Comparison of ENCODE assay signal across 1 fruit fly cellular context in the genomic region with DNA sequence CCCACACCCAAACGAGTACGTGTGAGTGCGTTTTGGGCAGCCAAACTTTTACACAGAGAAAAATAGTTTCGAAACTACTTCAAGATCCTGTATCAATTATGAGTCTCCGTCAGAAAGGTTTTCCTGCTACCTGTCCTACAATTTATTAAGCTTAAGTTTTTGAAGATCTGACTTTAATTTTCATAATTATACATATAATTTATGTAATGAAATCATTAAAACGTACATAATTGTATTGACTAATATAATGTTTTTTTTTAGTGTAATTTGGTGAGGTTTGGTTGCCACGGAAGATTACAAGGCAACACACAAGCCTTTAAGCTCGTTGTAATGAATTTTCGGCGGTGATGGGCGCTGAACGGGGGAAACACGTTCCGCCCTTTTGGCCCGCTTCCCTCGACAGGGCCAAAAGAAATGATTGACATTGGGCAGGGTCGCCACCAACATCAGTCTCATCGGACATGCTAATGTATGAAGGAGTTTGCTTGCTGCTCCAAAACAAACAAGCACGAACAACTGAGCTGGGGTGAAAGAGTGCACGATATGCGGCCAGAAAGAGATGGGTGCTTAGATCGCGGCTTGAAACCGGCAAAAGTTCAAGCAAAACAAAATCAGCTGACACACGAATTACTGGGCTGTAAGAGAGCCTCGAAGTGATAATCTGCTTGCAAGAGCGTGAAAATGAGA.
TF ChIP-seq lines count a peak whose summit lies in the region.

No protein-coding gene starts in this region.

TF ChIP-seq in whole organism, embryonic, 481 proteins besides CTCF, POLR2A, EP300 and RAD21 (continued from another document and continues in another):
- TF ChIP-seq peb (GFP tag; IDR thresholded peaks at IDR 0.05; lab: Robert Waterston, UW) = peak; percentile 37; the same call in 1 of the 2 replicates
- no peak for TF ChIP-seq zf30C (GFP tag; optimal IDR thresholded peaks at IDR 0.05; lab: Kevin White, UChicago)
- TF ChIP-seq B-H2 (GFP tag; optimal IDR thresholded peaks at IDR 0.05; lab: Kevin White, UChicago) = no peak
- no peak for TF ChIP-seq CG13287 (GFP tag; IDR thresholded peaks at IDR 0.05; lab: Robert Waterston, UW; ENCODE audit: partially characterized antibody)
- TF ChIP-seq corto (GFP tag; optimal IDR thresholded peaks at IDR 0.05; lab: Kevin White, UChicago) = no peak
- TF ChIP-seq Drgx (GFP tag; IDR thresholded peaks at IDR 0.05; lab: Robert Waterston, UW) = 0 out of 2 replicates have a peak, but pooled peaks have one; percentile 5
- peak; percentile 33 for TF ChIP-seq Usf (GFP tag; optimal IDR thresholded peaks at IDR 0.05; lab: Kevin White, UChicago)
- TF ChIP-seq CG10543 (GFP tag; optimal IDR thresholded peaks at IDR 0.05; lab: Kevin White, UChicago) = no peak
- TF ChIP-seq Hey (tag; optimal IDR thresholded peaks at IDR 0.05; lab: Kevin White, UChicago) = no peak
- peak; percentile 37; the same call in 1 of the 2 replicates for TF ChIP-seq slbo (GFP tag; IDR thresholded peaks at IDR 0.05; lab: Robert Waterston, UW)
- TF ChIP-seq Optix (GFP tag; IDR thresholded peaks at IDR 0.05; lab: Robert Waterston, UW) = peak; percentile 12; the same call in 1 of the 3 replicates
- no peak for TF ChIP-seq fu2 (GFP tag; optimal IDR thresholded peaks at IDR 0.05; lab: Kevin White, UChicago)
- no peak for TF ChIP-seq Lim3 (GFP tag; IDR thresholded peaks at IDR 0.05; lab: Robert Waterston, UW)
- peak; percentile 33 for TF ChIP-seq CG9817 (tag; optimal IDR thresholded peaks at IDR 0.05; lab: Kevin White, UChicago)
- peak; percentile 54 for TF ChIP-seq CG4707 (GFP tag; optimal IDR thresholded peaks at IDR 0.05; lab: Kevin White, UChicago)
- no peak for TF ChIP-seq CG15696 (tag; optimal IDR thresholded peaks at IDR 0.05; lab: Kevin White, UChicago)
- peak; percentile 63 for TF ChIP-seq Hr3 (GFP tag; optimal IDR thresholded peaks at IDR 0.05; lab: Kevin White, UChicago)
- peak; percentile 45 for TF ChIP-seq Abd-B (GFP tag; optimal IDR thresholded peaks at IDR 0.05; lab: Kevin White, UChicago)
- TF ChIP-seq schlank (tag; optimal IDR thresholded peaks at IDR 0.05; lab: Kevin White, UChicago) = no peak
- TF ChIP-seq CG4854 (GFP tag; optimal IDR thresholded peaks at IDR 0.05; lab: Kevin White, UChicago) = no peak
- TF ChIP-seq cas (GFP tag; IDR thresholded peaks at IDR 0.05; lab: Robert Waterston, UW) = no peak
- peak; percentile 72 for TF ChIP-seq jing (GFP tag; optimal IDR thresholded peaks at IDR 0.05; lab: Kevin White, UChicago)
- peak; percentile 74 for TF ChIP-seq CoRest (tag; optimal IDR thresholded peaks at IDR 0.05; lab: Kevin White, UChicago)
- peak; percentile 40 for TF ChIP-seq CG12942 (GFP tag; optimal IDR thresholded peaks at IDR 0.05; lab: Kevin White, UChicago)
- TF ChIP-seq tin (GFP tag; optimal IDR thresholded peaks at IDR 0.05; lab: Kevin White, UChicago) = peak; percentile 34
- TF ChIP-seq CG17802 (tag; optimal IDR thresholded peaks at IDR 0.05; lab: Kevin White, UChicago) = peak; percentile 38
- TF ChIP-seq bsh (GFP tag; optimal IDR thresholded peaks at IDR 0.05; lab: Kevin White, UChicago) = peak in 1 of 2 experiments; percentile 94
- peak; percentile 41; the same call in 1 of the 2 replicates for TF ChIP-seq ttk (GFP tag; IDR thresholded peaks at IDR 0.05; lab: Robert Waterston, UW)
- TF ChIP-seq ara (GFP tag; IDR thresholded peaks at IDR 0.05; lab: Robert Waterston, UW) = peak; percentile 67
- 0 out of 2 replicates have a peak, but pooled peaks have one; percentile 34 for TF ChIP-seq CG4360 (GFP tag; IDR thresholded peaks at IDR 0.05; lab: Robert Waterston, UW)
- TF ChIP-seq CG12769 (tag; optimal IDR thresholded peaks at IDR 0.05; lab: Kevin White, UChicago) = no peak
- TF ChIP-seq dm (GFP tag; optimal IDR thresholded peaks at IDR 0.05; lab: Kevin White, UChicago) = no peak
- TF ChIP-seq CG34224 (GFP tag; IDR thresholded peaks at IDR 0.05; lab: Robert Waterston, UW; ENCODE audit: partially characterized antibody) = no peak
- TF ChIP-seq Gsc (GFP tag; IDR thresholded peaks at IDR 0.05; lab: Robert Waterston, UW) = no peak
- peak; percentile 73 for TF ChIP-seq CG2875 (GFP tag; optimal IDR thresholded peaks at IDR 0.05; lab: Kevin White, UChicago)
- peak; percentile 38 for TF ChIP-seq CG10654 (GFP tag; optimal IDR thresholded peaks at IDR 0.05; lab: Kevin White, UChicago)
- TF ChIP-seq Oli (tag; optimal IDR thresholded peaks at IDR 0.05; lab: Kevin White, UChicago) = peak; percentile 84
- no peak for TF ChIP-seq sd (tag; optimal IDR thresholded peaks at IDR 0.05; lab: Kevin White, UChicago)
- peak; percentile 71 for TF ChIP-seq gcm (GFP tag; optimal IDR thresholded peaks at IDR 0.05; lab: Kevin White, UChicago)
- TF ChIP-seq cad (GFP tag; optimal IDR thresholded peaks at IDR 0.05; lab: Kevin White, UChicago) = no peak
- no peak for TF ChIP-seq tll (GFP tag; optimal IDR thresholded peaks at IDR 0.05; lab: Kevin White, UChicago)
- peak; percentile 88 for TF ChIP-seq Sox102F (GFP tag; optimal IDR thresholded peaks at IDR 0.05; lab: Kevin White, UChicago)
- TF ChIP-seq oc (tag; optimal IDR thresholded peaks at IDR 0.05; lab: Kevin White, UChicago) = peak; percentile 71
- TF ChIP-seq prd (optimal IDR thresholded peaks at IDR 0.05; lab: Kevin White, UChicago) = no peak
- peak; percentile 78; the same call in 2 of the 3 replicates for TF ChIP-seq prd (GFP tag; IDR thresholded peaks at IDR 0.05; lab: Robert Waterston, UW)
- TF ChIP-seq CG31388 (GFP tag; optimal IDR thresholded peaks at IDR 0.05; lab: Kevin White, UChicago) = no peak
- TF ChIP-seq Sry-β (GFP tag; optimal IDR thresholded peaks at IDR 0.05; lab: Kevin White, UChicago) = no peak
- no peak for TF ChIP-seq wek (GFP tag; optimal IDR thresholded peaks at IDR 0.05; lab: Kevin White, UChicago)
- no peak for TF ChIP-seq sug (tag; optimal IDR thresholded peaks at IDR 0.05; lab: Kevin White, UChicago)
- no peak for TF ChIP-seq sna (GFP tag; IDR thresholded peaks at IDR 0.05; lab: Robert Waterston, UW; ENCODE audit: partially characterized antibody)
- TF ChIP-seq aop (GFP tag; IDR thresholded peaks at IDR 0.05; lab: Robert Waterston, UW) = no peak
- TF ChIP-seq ro (GFP tag; IDR thresholded peaks at IDR 0.05; lab: Robert Waterston, UW) = no peak
- peak; percentile 79 for TF ChIP-seq CG12391 (tag; optimal IDR thresholded peaks at IDR 0.05; lab: Kevin White, UChicago)
- peak; percentile 37 for TF ChIP-seq CG12659 (GFP tag; optimal IDR thresholded peaks at IDR 0.05; lab: Kevin White, UChicago)
- no peak for TF ChIP-seq D (optimal IDR thresholded peaks at IDR 0.05; lab: Kevin White, UChicago)
- peak; percentile 71 for TF ChIP-seq D (GFP tag; optimal IDR thresholded peaks at IDR 0.05; lab: Kevin White, UChicago)
- peak; percentile 42; the same call in 1 of the 2 replicates for TF ChIP-seq CG14667 (GFP tag; IDR thresholded peaks at IDR 0.05; lab: Robert Waterston, UW)
- peak; percentile 56 for TF ChIP-seq cato (GFP tag; optimal IDR thresholded peaks at IDR 0.05; lab: Kevin White, UChicago; ENCODE audit: borderline replicate concordance)
- TF ChIP-seq Nf-YC (tag; optimal IDR thresholded peaks at IDR 0.05; lab: Kevin White, UChicago) = no peak
- TF ChIP-seq HmgD (GFP tag; optimal IDR thresholded peaks at IDR 0.05; lab: Kevin White, UChicago) = no peak
- no peak for TF ChIP-seq CG3163 (GFP tag; optimal IDR thresholded peaks at IDR 0.05; lab: Kevin White, UChicago)
- no peak for TF ChIP-seq lov (optimal IDR thresholded peaks at IDR 0.05; lab: Kevin White, UChicago)
- no peak for TF ChIP-seq lov (GFP tag; IDR thresholded peaks at IDR 0.05; lab: Robert Waterston, UW)
- TF ChIP-seq CG10431 (GFP tag; optimal IDR thresholded peaks at IDR 0.05; lab: Kevin White, UChicago) = peak; percentile 64
- no peak for TF ChIP-seq CG3995 (GFP tag; optimal IDR thresholded peaks at IDR 0.05; lab: Kevin White, UChicago)
- no peak for TF ChIP-seq CHES-1-like (GFP tag; optimal IDR thresholded peaks at IDR 0.05; lab: Kevin White, UChicago)
- peak; percentile 85 for TF ChIP-seq phol (tag; optimal IDR thresholded peaks at IDR 0.05; lab: Kevin White, UChicago)
- TF ChIP-seq CG16815 (GFP tag; optimal IDR thresholded peaks at IDR 0.05; lab: Kevin White, UChicago) = peak; percentile 14
- TF ChIP-seq CG33213 (GFP tag; optimal IDR thresholded peaks at IDR 0.05; lab: Kevin White, UChicago) = no peak
- TF ChIP-seq lbe (GFP tag; optimal IDR thresholded peaks at IDR 0.05; lab: Kevin White, UChicago) = no peak
- TF ChIP-seq tgo (GFP tag; IDR thresholded peaks at IDR 0.05; lab: Robert Waterston, UW) = peak; percentile 62
- peak; percentile 12 for TF ChIP-seq Fer3 (tag; optimal IDR thresholded peaks at IDR 0.05; lab: Kevin White, UChicago)
- TF ChIP-seq so (GFP tag; IDR thresholded peaks at IDR 0.05; lab: Robert Waterston, UW) = peak; percentile 56; the same call in 1 of the 3 replicates
- TF ChIP-seq CG18011 (GFP tag; optimal IDR thresholded peaks at IDR 0.05; lab: Kevin White, UChicago) = no peak
- no peak for TF ChIP-seq Atf-2 (GFP tag; optimal IDR thresholded peaks at IDR 0.05; lab: Kevin White, UChicago)
- peak; percentile 82 for TF ChIP-seq CG18262 (tag; optimal IDR thresholded peaks at IDR 0.05; lab: Kevin White, UChicago)
- TF ChIP-seq CG9932 (GFP tag; IDR thresholded peaks at IDR 0.05; lab: Robert Waterston, UW) = no peak
- no peak for TF ChIP-seq MBD-R2 (GFP tag; IDR thresholded peaks at IDR 0.05; lab: Robert Waterston, UW)
- TF ChIP-seq Dek (tag; optimal IDR thresholded peaks at IDR 0.05; lab: Kevin White, UChicago) = peak; percentile 43
- TF ChIP-seq HmgZ (tag; optimal IDR thresholded peaks at IDR 0.05; lab: Kevin White, UChicago) = peak; percentile 21
- TF ChIP-seq CG4404 (GFP tag; IDR thresholded peaks at IDR 0.05; lab: Robert Waterston, UW) = no peak
- peak; percentile 73 for TF ChIP-seq CG17359 (tag; optimal IDR thresholded peaks at IDR 0.05; lab: Kevin White, UChicago)
- TF ChIP-seq hbn (GFP tag; IDR thresholded peaks at IDR 0.05; lab: Robert Waterston, UW; ENCODE audit: partially characterized antibody) = no peak
- peak; percentile 63 for TF ChIP-seq CG10209 (GFP tag; optimal IDR thresholded peaks at IDR 0.05; lab: Kevin White, UChicago)
- no peak for TF ChIP-seq nom (GFP tag; optimal IDR thresholded peaks at IDR 0.05; lab: Kevin White, UChicago)
- peak; percentile 57; the same call in 1 of the 2 replicates for TF ChIP-seq CG31441 (GFP tag; IDR thresholded peaks at IDR 0.05; lab: Robert Waterston, UW)
- no peak for TF ChIP-seq NFAT (GFP tag; IDR thresholded peaks at IDR 0.05; lab: Robert Waterston, UW)
- peak; percentile 83 for TF ChIP-seq CG1529 (GFP tag; optimal IDR thresholded peaks at IDR 0.05; lab: Kevin White, UChicago)
- no peak for TF ChIP-seq CG7963 (GFP tag; IDR thresholded peaks at IDR 0.05; lab: Robert Waterston, UW; ENCODE audit: partially characterized antibody)
- TF ChIP-seq sim (GFP tag; IDR thresholded peaks at IDR 0.05; lab: Robert Waterston, UW) = no peak
- TF ChIP-seq Stat92E (GFP tag; optimal IDR thresholded peaks at IDR 0.05; lab: Kevin White, UChicago) = peak in 1 of 3 experiments; percentile 21
- TF ChIP-seq CG13424 (tag; optimal IDR thresholded peaks at IDR 0.05; lab: Kevin White, UChicago) = peak; percentile 78
- peak; percentile 42 for TF ChIP-seq CG13775 (GFP tag; optimal IDR thresholded peaks at IDR 0.05; lab: Kevin White, UChicago)
- no peak for TF ChIP-seq sr (GFP tag; IDR thresholded peaks at IDR 0.05; lab: Robert Waterston, UW)
- TF ChIP-seq CG30431 (GFP tag; optimal IDR thresholded peaks at IDR 0.05; lab: Kevin White, UChicago) = peak; percentile 47
- TF ChIP-seq gfzf (GFP tag; optimal IDR thresholded peaks at IDR 0.05; lab: Kevin White, UChicago) = no peak
- TF ChIP-seq Jarid2 (GFP tag; optimal IDR thresholded peaks at IDR 0.05; lab: Kevin White, UChicago) = peak; percentile 40
- TF ChIP-seq mam (GFP tag; optimal IDR thresholded peaks at IDR 0.05; lab: Kevin White, UChicago) = no peak
- peak; percentile 71 for TF ChIP-seq CG7556 (GFP tag; optimal IDR thresholded peaks at IDR 0.05; lab: Kevin White, UChicago)
- TF ChIP-seq Doc2 (GFP tag; IDR thresholded peaks at IDR 0.05; lab: Robert Waterston, UW) = no peak
- TF ChIP-seq her (GFP tag; optimal IDR thresholded peaks at IDR 0.05; lab: Kevin White, UChicago) = no peak
- TF ChIP-seq jumu (GFP tag; optimal IDR thresholded peaks at IDR 0.05; lab: Kevin White, UChicago) = no peak
- TF ChIP-seq kah (GFP tag; optimal IDR thresholded peaks at IDR 0.05; lab: Kevin White, UChicago) = peak; percentile 13
- TF ChIP-seq Rx (GFP tag; IDR thresholded peaks at IDR 0.05; lab: Robert Waterston, UW) = peak; percentile 33; the same call in 1 of the 2 replicates
- peak; percentile 61; the same call in 1 of the 3 replicates for TF ChIP-seq zfh1 (GFP tag; IDR thresholded peaks at IDR 0.05; lab: Robert Waterston, UW)
- TF ChIP-seq CG14710 (tag; optimal IDR thresholded peaks at IDR 0.05; lab: Kevin White, UChicago) = peak; percentile 73
- TF ChIP-seq da (GFP tag; optimal IDR thresholded peaks at IDR 0.05; lab: Kevin White, UChicago) = no peak
- TF ChIP-seq Bteb2 (GFP tag; optimal IDR thresholded peaks at IDR 0.05; lab: Kevin White, UChicago) = no peak
- TF ChIP-seq Hand (GFP tag; optimal IDR thresholded peaks at IDR 0.05; lab: Kevin White, UChicago) = no peak
- peak; percentile 46 for TF ChIP-seq nau (GFP tag; optimal IDR thresholded peaks at IDR 0.05; lab: Kevin White, UChicago)
- peak; percentile 57 for TF ChIP-seq salm (tag; optimal IDR thresholded peaks at IDR 0.05; lab: Kevin White, UChicago)
- no peak for TF ChIP-seq Atf6 (GFP tag; IDR thresholded peaks at IDR 0.05; lab: Robert Waterston, UW)
- TF ChIP-seq mirr (GFP tag; optimal IDR thresholded peaks at IDR 0.05; lab: Kevin White, UChicago) = no peak
- TF ChIP-seq sc (optimal IDR thresholded peaks at IDR 0.05; lab: Kevin White, UChicago) = no peak
- TF ChIP-seq sc (GFP tag; optimal IDR thresholded peaks at IDR 0.05; lab: Kevin White, UChicago) = peak; percentile 78
- no peak for TF ChIP-seq CG2889 (GFP tag; IDR thresholded peaks at IDR 0.05; lab: Robert Waterston, UW)
- no peak for TF ChIP-seq CG2199 (GFP tag; IDR thresholded peaks at IDR 0.05; lab: Robert Waterston, UW)
- no peak for TF ChIP-seq sima (GFP tag; optimal IDR thresholded peaks at IDR 0.05; lab: Kevin White, UChicago)
- no peak for TF ChIP-seq jigr1 (GFP tag; IDR thresholded peaks at IDR 0.05; lab: Robert Waterston, UW)
- TF ChIP-seq sens (GFP tag; lab: Kevin White, UChicago) = peak; percentile 91
- no peak for TF ChIP-seq gro (GFP tag; optimal IDR thresholded peaks at IDR 0.05; lab: Kevin White, UChicago)
- no peak for TF ChIP-seq Tbp (GFP tag; optimal IDR thresholded peaks at IDR 0.05; lab: Kevin White, UChicago)
- TF ChIP-seq CG8388 (GFP tag; optimal IDR thresholded peaks at IDR 0.05; lab: Kevin White, UChicago) = peak; percentile 86
- peak; percentile 17; the same call in 1 of the 2 replicates for TF ChIP-seq sob (GFP tag; IDR thresholded peaks at IDR 0.05; lab: Robert Waterston, UW)
- TF ChIP-seq vnd (GFP tag; IDR thresholded peaks at IDR 0.05; lab: Robert Waterston, UW; ENCODE audit: partially characterized antibody) = no peak
